Worm (Caenorhabditis elegans) whole organism, L4 larva: ENCODE results near the gene dgn-3.
"Not testable (repeated sequence)": the region's sequence is repeated elsewhere in the genome, so short reads cannot be mapped to it uniquely, and the experiment has no call there.

Source experiments
- Y48G9A.11 ChIP-seq: fragments of 200-800 bp; sonication (Bioruptor generic); IDR thresholded peaks from 2 replicates; pipeline ENCODE4 v1.3.6; 2022; ENCODE audit warnings: missing genetic modification reagents, missing genetic modification characterization, missing compliant biosample characterization
- ZK546.5 ChIP-seq, 2 experiments: sonication (generic microtip); optimal IDR thresholded peaks; 2 replicates each; lab custom pipeline; 2017; ENCODE audit warnings: missing biosample characterization in 2 of 2, missing genetic modification characterization in 2 of 2
- aha-1 ChIP-seq: fragments of 150-350 bp; peaks from one replicate; lab custom pipeline; 2014; ENCODE audit warnings: missing biosample characterization, missing genetic modification characterization
- attf-4 ChIP-seq: sonication (generic microtip); optimal IDR thresholded peaks from 3 replicates; lab custom pipeline; 2017; ENCODE audit warnings: missing biosample characterization, missing genetic modification characterization
- ceh-20 ChIP-seq: fragments of 200-800 bp; sonication (Bioruptor generic); IDR thresholded peaks from 2 replicates; pipeline ENCODE4 v1.3.6; 2022; ENCODE audit warnings: missing genetic modification reagents, missing genetic modification characterization, missing compliant biosample characterization
- ceh-32 ChIP-seq: sonication (generic microtip); optimal IDR thresholded peaks from 2 replicates; lab custom pipeline; 2016; ENCODE audit warnings: mild to moderate bottlenecking, missing genetic modification characterization, missing compliant biosample characterization; ENCODE audit not compliant: poor library complexity
- daf-12 ChIP-seq: fragments of 150-350 bp; optimal IDR thresholded peaks from 2 replicates; lab custom pipeline; 2014; ENCODE audit warnings: missing biosample characterization, missing genetic modification reagents, missing genetic modification characterization
- daf-8 ChIP-seq: fragments of 200-800 bp; sonication (Bioruptor generic); IDR thresholded peaks from 2 replicates; pipeline ENCODE4 v1.3.6; 2022; ENCODE audit warnings: missing genetic modification characterization, missing compliant biosample characterization
- dmd-6 ChIP-seq: fragments of 200-800 bp; sonication (Bioruptor generic); IDR thresholded peaks from 2 replicates; pipeline ENCODE4 v1.3.6; 2022; ENCODE audit warnings: missing genetic modification reagents, missing genetic modification characterization, missing compliant biosample characterization
- dmd-9 ChIP-seq: fragments of 200-800 bp; sonication (Bioruptor generic); IDR thresholded peaks from 2 replicates; pipeline ENCODE4 v1.3.6; 2022; ENCODE audit warnings: missing genetic modification reagents, missing genetic modification characterization, missing compliant biosample characterization
- duxl-1 ChIP-seq: sonication (generic microtip); optimal IDR thresholded peaks from 2 replicates; lab custom pipeline; 2016; ENCODE audit warnings: mild to moderate bottlenecking, missing genetic modification characterization, moderate library complexity, missing compliant biosample characterization; ENCODE audit not compliant: poor library complexity
- egl-27 ChIP-seq: sonication (generic microtip); optimal IDR thresholded peaks from 3 replicates; lab custom pipeline; 2017; ENCODE audit warnings: missing biosample characterization, missing genetic modification reagents, missing genetic modification characterization
- gei-8 ChIP-seq: fragments of 200-800 bp; sonication (Bioruptor generic); optimal IDR thresholded peaks from 2 replicates; lab custom pipeline; 2018; ENCODE audit warnings: mild to moderate bottlenecking, missing genetic modification characterization, missing compliant biosample characterization
- hif-1 ChIP-seq, 2 experiments: sonication (generic microtip); optimal IDR thresholded peaks; 2 replicates each; lab custom pipeline; 2016 to 2017; ENCODE audit warnings: missing compliant biosample characterization in 2 of 2, missing genetic modification characterization in 2 of 2, missing genetic modification reagents in 2 of 2, missing genotype in 2 of 2, mild to moderate bottlenecking in 1 of 2
- hmg-1.1 ChIP-seq: fragments of 200-800 bp; sonication (Bioruptor generic); IDR thresholded peaks from 2 replicates; pipeline ENCODE4 v1.3.6; 2022; ENCODE audit warnings: missing genetic modification reagents, missing genetic modification characterization, missing compliant biosample characterization
- lim-7 ChIP-seq: fragments of 200-800 bp; sonication (Bioruptor generic); IDR thresholded peaks from 2 replicates; pipeline ENCODE4 v1.3.6; 2022; ENCODE audit warnings: missing genetic modification characterization, missing compliant biosample characterization
- lin-29 ChIP-seq: fragments of 200-800 bp; sonication (Bioruptor generic); IDR thresholded peaks from 2 replicates; pipeline ENCODE4 v1.3.6; 2022; ENCODE audit warnings: missing genetic modification reagents, missing genetic modification characterization, missing compliant biosample characterization
- lin-39 ChIP-seq: fragments of 150-350 bp; optimal IDR thresholded peaks from 2 replicates; lab custom pipeline; 2014; ENCODE audit warnings: missing biosample characterization, missing genetic modification reagents, missing genetic modification characterization
- madf-9 ChIP-seq: fragments of 200-800 bp; sonication (Bioruptor generic); conservative IDR thresholded peaks from 2 replicates; pipeline ENCODE4 v1.3.6; 2022; ENCODE audit warnings: missing genetic modification reagents, missing genetic modification characterization, missing compliant biosample characterization
- mep-1 ChIP-seq: fragments of 150-350 bp; sonication (generic microtip); optimal IDR thresholded peaks from 3 replicates; lab custom pipeline; 2014; ENCODE audit warnings: missing biosample characterization, missing genetic modification characterization
- mes-2 ChIP-seq: sonication (generic microtip); optimal IDR thresholded peaks from 2 replicates; lab custom pipeline; 2016; ENCODE audit warnings: missing genotype, mild to moderate bottlenecking, missing genetic modification characterization, missing compliant biosample characterization; ENCODE audit not compliant: poor library complexity, severe bottlenecking
- nhr-25 ChIP-seq: sonication (generic microtip); optimal IDR thresholded peaks from 2 replicates; lab custom pipeline; 2017; ENCODE audit warnings: missing genetic modification characterization, mild to moderate bottlenecking, missing compliant biosample characterization, antibody characterized with exemption, moderate library complexity, borderline replicate concordance; ENCODE audit not compliant: insufficient read depth
- nhr-42 ChIP-seq: fragments of 200-800 bp; sonication (Bioruptor generic); IDR thresholded peaks from 2 replicates; pipeline ENCODE4 v1.3.6; 2022; ENCODE audit warnings: missing genetic modification characterization, missing compliant biosample characterization
- pha-4 ChIP-seq, 2 experiments: fragments of 150-350 bp in 1 of 2; fragments of 200-800 bp in 1 of 2; sonication (Bioruptor generic) in 1 of 2; IDR thresholded peaks in 1 of 2; optimal IDR thresholded peaks in 1 of 2; 2 replicates each; pipeline versions ENCODE4 v1.3.6 to Lab custom; 2014 to 2022; ENCODE audit warnings: missing genetic modification characterization in 2 of 2, missing genetic modification reagents in 2 of 2, missing biosample characterization in 1 of 2, missing compliant biosample characterization in 1 of 2
- pqm-1 ChIP-seq: sonication (generic microtip); optimal IDR thresholded peaks from 2 replicates; lab custom pipeline; 2017; ENCODE audit warnings: missing biosample characterization, missing genetic modification characterization
- set-16 ChIP-seq: fragments of 200-800 bp; sonication (Bioruptor generic); IDR thresholded peaks from 2 replicates; pipeline ENCODE4 v1.3.6; 2022; ENCODE audit warnings: missing genetic modification reagents, missing genetic modification characterization, missing compliant biosample characterization
- tra-1 ChIP-seq: fragments of 200-800 bp; sonication (Bioruptor generic); IDR thresholded peaks from 2 replicates; pipeline ENCODE4 v1.3.6; 2022; ENCODE audit warnings: missing genetic modification reagents, missing genetic modification characterization, missing compliant biosample characterization
- unc-62 ChIP-seq, 3 experiments: fragments of 150-350 bp in 1 of 3; sonication (generic microtip); optimal IDR thresholded peaks in 2 of 3; peaks in 1 of 3; 1 replicate in 1 of 3; 2 replicates in 2 of 3; lab custom pipeline; 2014 to 2017; ENCODE audit warnings: missing biosample characterization in 3 of 3, missing genetic modification characterization in 3 of 3, missing genetic modification reagents in 3 of 3, missing genotype in 1 of 3
- zag-1 ChIP-seq: fragments of 150-350 bp; optimal IDR thresholded peaks from 2 replicates; lab custom pipeline; 2014; ENCODE audit warnings: missing biosample characterization, missing genetic modification characterization
- zfp-3 ChIP-seq: fragments of 200-800 bp; sonication (Bioruptor generic); conservative IDR thresholded peaks from 2 replicates; pipeline ENCODE4 v1.3.6; 2022; ENCODE audit warnings: missing genetic modification reagents, missing genetic modification characterization, missing compliant biosample characterization
- ztf-11 ChIP-seq: fragments of 150-350 bp; optimal IDR thresholded peaks from 2 replicates; lab custom pipeline; 2014; ENCODE audit warnings: missing biosample characterization, missing genetic modification characterization

dgn-3 gene

ce11 chrX:1729558-1729957 lies at the start of gene dgn-3:
TSS of gene dgn-3 (plus strand) at chrX:1729858.
- no peak for TF ChIP-seq ceh-32
- TF ChIP-seq dmd-9 (GFP tag; lab: Robert Waterston, UW), result no peak
- no peak for TF ChIP-seq nhr-25
- peak; percentile 44; the same call in 1 of the 2 replicates for TF ChIP-seq set-16 (GFP tag; lab: Robert Waterston, UW)

ce11 chrX:1681482-1681881 lies 48.2 kb upstream of the dgn-3 start:
- peak; percentile 87 for TF ChIP-seq set-16 (GFP tag; lab: Robert Waterston, UW)
- TF ChIP-seq tra-1 (GFP tag; lab: Robert Waterston, UW), result 0 out of 2 replicates have a peak, but pooled peaks have one; percentile 8

DNA sequence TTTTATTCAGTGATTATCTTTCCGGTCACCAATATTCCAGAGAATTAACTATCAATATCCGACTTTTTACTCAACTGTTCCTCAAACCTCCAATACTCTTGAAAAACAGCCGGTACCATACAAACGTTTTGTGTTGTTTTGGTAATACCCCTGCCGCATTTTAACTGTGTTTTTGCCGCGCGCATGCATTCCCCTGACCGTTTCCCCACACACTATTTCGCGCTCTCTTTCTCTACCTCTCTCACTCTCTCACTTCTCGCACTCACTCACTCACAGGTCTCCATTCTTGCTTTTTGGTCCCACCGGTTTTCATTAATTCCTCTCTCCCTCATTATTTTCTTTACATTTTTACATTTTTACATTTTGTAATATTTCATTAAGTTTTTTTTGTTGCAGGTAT lies 47.1 kb upstream of the dgn-3 start, which contains the start of gene meg-4:
Gene meg-4, plus strand, starts transcription at position 397 of the 400 bp plus-strand sequence.
- peak; percentile 44 for TF ChIP-seq aha-1
- TF ChIP-seq duxl-1, result peak; percentile 98
- no peak for TF ChIP-seq hif-1 (tag; optimal IDR thresholded peaks at IDR 0.05; lab: Kevin White, UChicago)

DNA sequence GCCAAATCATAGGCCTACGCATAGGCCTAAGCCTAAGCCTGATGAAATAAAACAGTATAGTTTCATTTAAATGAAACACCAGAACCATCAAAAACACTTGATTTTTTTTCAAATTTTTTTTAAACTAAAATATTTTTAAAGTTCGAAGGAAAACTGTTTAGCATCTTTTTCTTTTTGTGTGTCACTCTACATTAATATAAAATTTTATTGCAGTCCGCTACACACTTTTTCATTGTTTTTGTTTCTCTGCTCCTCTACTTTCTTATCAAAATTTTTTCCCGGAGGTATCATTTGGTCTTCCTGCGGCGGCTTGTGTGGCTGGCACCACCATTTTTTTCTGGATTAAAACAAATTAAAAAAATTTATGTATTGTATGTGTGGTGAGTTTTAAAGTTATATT lies 42.6 kb upstream of the dgn-3 start, which contains the start of gene C36C9.11:
Gene C36C9.11, plus strand, starts transcription at position 301 of the 400 bp plus-strand sequence.
- TF ChIP-seq daf-8 (GFP tag; lab: Robert Waterston, UW); egl-27 (tag; lab: Kevin White, UChicago); Y48G9A.11: not testable (repeated sequence)
- TF ChIP-seq, all 104 proteins: peak for 0; not testable (repeated sequence) for 104

DNA sequence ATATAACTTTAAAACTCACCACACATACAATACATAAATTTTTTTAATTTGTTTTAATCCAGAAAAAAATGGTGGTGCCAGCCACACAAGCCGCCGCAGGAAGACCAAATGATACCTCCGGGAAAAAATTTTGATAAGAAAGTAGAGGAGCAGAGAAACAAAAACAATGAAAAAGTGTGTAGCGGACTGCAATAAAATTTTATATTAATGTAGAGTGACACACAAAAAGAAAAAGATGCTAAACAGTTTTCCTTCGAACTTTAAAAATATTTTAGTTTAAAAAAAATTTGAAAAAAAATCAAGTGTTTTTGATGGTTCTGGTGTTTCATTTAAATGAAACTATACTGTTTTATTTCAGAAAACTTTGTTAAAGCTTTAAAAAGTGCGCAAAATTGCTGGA lies 39.7 kb upstream of the dgn-3 start, which contains the start of gene C36C9.12:
Gene C36C9.12, minus strand, starts transcription at position 101 of the 400 bp plus-strand sequence.
- TF ChIP-seq lim-7 (GFP tag; lab: Robert Waterston, UW); gei-8 (GFP tag; lab: Kevin White, UChicago); mes-2 (tag; lab: Kevin White, UChicago): not testable (repeated sequence)

DNA sequence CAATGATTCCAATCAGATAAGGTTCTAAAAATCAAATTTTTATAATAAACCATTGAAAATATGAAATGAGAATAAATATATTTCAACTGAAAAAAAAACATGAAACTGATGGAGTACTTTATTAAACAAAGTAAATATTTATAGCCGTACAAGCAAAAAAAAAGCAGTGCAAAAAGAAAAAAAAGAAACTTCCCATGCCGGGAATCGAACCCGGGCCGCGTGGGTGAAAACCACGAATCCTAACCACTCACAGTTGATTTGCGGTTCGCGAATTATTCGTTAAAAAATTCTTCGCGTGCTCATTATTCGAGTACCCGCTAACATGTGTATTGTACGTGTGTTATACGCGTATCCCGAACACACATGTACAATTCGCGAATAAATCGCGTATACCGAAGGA lies 38.8 kb upstream of the dgn-3 start, which contains the start of gene C36C9.6:
Gene C36C9.6, minus strand, starts transcription at position 101 of the 400 bp plus-strand sequence.
- not testable (repeated sequence) for TF ChIP-seq hif-1 (tag; optimal IDR thresholded peaks at IDR 0.05; lab: Kevin White, UChicago); ceh-20 (GFP tag; lab: Robert Waterston, UW); dmd-6

DNA sequence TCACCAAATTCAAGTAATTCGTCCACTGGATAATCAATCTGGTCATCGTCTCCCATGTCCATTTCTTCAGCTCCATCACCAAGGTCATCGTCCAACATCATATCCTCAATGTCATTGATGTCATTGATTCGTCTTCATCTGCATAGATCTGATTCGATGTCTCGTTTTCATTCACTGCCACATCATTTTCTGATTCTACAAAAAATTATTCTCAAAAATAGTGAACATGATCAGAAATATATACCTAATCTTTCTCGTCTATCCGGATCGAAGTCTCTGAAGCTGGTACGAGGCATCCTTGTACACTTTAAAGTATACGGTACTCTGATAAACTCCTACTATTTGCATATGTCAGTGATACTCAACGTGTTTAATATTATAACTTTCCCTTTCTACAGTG lies 32.8 kb upstream of the dgn-3 start, which contains the start of gene C36C9.4:
Gene C36C9.4, minus strand, starts transcription at position 101 of the 400 bp plus-strand sequence.
- not testable (repeated sequence) for TF ChIP-seq lin-29 (GFP tag; lab: Robert Waterston, UW); Y48G9A.11; mep-1 (tag; lab: Kevin White, UChicago)
- TF ChIP-seq, all 104 proteins: peak for 0; not testable (repeated sequence) for 104

DNA sequence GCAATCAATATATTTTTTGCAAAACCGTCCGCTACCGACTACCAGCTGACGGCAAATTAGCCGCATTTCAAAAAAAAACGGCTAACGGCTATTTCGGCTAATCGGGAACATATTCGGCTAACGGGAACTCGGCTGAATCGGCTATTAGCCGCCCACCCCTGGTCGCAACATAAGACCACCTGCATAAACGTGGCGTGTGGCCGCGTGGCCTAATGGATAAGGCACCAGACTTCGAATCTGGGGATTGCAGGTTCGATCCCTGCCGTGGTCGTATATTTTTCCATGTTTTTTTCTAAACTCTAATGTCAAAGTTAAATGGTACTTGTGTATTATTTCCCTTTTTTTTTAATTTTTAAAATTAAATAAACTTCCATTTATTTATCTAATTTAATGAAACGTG lies 31.2 kb upstream of the dgn-3 start:
- TF ChIP-seq pqm-1 (tag; lab: Kevin White, UChicago), result no peak
- TF ChIP-seq set-16 (GFP tag; lab: Robert Waterston, UW), result no peak
- no peak for TF ChIP-seq hif-1 (tag; optimal IDR thresholded peaks at IDR 0.05; lab: Kevin White, UChicago)
- TF ChIP-seq Y48G9A.11, result no peak
- no peak for TF ChIP-seq zag-1 (tag; lab: Kevin White, UChicago)
- no peak for TF ChIP-seq attf-4 (tag; lab: Kevin White, UChicago)
- TF ChIP-seq daf-12 (tag; lab: Kevin White, UChicago), result no peak
- no peak for TF ChIP-seq pha-4 (GFP tag; IDR thresholded peaks at IDR 0.05; lab: Robert Waterston, UW)
- TF ChIP-seq pha-4 (tag; optimal IDR thresholded peaks at IDR 0.05; lab: Kevin White, UChicago), result no peak
- no peak for TF ChIP-seq lin-39 (tag; lab: Kevin White, UChicago)
- TF ChIP-seq nhr-42 (GFP tag; lab: Robert Waterston, UW), result no peak
- no peak for TF ChIP-seq madf-9 (GFP tag; lab: Robert Waterston, UW)
- TF ChIP-seq unc-62 (GFP tag; optimal IDR thresholded peaks at IDR 0.05 in 1 of 2; lab: Kevin White, UChicago), result no peak
- TF ChIP-seq unc-62 (tag; optimal IDR thresholded peaks at IDR 0.05; lab: Kevin White, UChicago), result no peak
- no peak for TF ChIP-seq tra-1 (GFP tag; lab: Robert Waterston, UW)
- no peak for TF ChIP-seq duxl-1
- TF ChIP-seq ceh-20 (GFP tag; lab: Robert Waterston, UW), result no peak
- no peak for TF ChIP-seq ZK546.5 (tag; optimal IDR thresholded peaks at IDR 0.05; lab: Kevin White, UChicago)
- TF ChIP-seq hmg-1.1 (GFP tag; lab: Robert Waterston, UW), result no peak
- TF ChIP-seq zfp-3 (GFP tag; lab: Robert Waterston, UW), result no peak
- no peak for TF ChIP-seq egl-27 (tag; lab: Kevin White, UChicago)
- no peak for TF ChIP-seq ztf-11 (tag; lab: Kevin White, UChicago)
